Fruit fly (Drosophila melanogaster): Measurements from ENCODE around the gene Ttc1.

DNA sequence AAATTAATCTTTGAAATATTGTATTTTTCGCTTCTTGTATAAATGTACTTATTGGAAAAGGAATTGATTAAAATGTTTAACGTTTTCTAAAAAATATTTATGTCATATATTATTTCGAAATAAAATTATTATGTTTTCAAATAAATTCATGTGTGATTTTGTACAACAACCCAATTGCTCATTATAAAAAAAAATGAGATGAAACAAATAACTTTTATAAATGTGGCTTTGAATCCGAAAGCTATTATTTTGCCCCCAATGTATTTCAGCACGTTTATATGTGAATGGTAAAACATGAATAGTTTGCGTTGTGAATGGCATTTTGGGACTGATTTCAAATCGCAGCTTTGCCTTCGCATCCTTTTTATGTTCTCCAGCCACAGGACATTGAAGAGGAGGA lies 8.2 kb downstream of the Ttc1 start, which contains the start of gene CG14881:
- TF ChIP-seq kay (GFP tag; ENCODE audit: borderline replicate concordance) (no peak), CG7045 (GFP tag; optimal IDR thresholded peaks at IDR 0.05) (no peak)

Data from whole organism, adult.